Fruit fly (Drosophila melanogaster): ENCODE results near the gene tmod.

DNA sequence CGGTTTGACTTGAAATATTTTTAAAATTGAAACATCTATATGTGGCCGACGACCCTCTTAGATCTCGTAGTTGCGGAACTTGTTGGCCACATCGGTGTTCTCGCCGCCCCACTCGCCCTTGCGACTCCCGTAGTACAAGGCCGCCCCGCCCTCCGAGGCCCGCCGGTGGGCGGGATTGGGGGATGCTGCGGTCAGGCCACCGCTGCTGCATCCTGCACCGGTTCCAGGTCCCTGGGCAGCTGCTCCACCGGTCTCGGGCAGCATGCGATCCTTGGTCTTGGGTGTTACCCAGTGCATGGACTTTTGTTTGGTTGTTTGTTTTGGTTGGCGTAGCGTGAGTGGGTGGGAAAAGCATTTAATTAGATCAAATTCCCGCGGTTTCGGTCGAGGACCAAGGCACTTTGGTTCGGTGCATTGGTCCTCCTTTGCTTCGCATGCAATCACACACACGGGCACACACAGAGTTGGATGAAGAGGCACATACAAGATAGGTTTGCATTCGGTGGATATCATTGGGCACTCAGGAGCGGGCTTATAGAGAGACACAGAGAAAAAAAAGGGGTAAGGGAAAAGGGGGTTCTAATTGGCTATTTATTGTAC, 14.0 kb upstream of the tmod start:
- TF ChIP-seq CTCF (optimal IDR thresholded peaks at IDR 0.05), result no peak
- no peak for TF ChIP-seq CG8478 (optimal IDR thresholded peaks at IDR 0.05)
